Worm (Caenorhabditis elegans): ENCODE measurements around the gene R03G8.3.

- TF ChIP-seq ets-7 (tag; optimal IDR thresholded peaks at IDR 0.05): no peak
- no peak for TF ChIP-seq flt-1 (GFP tag; IDR thresholded peaks at IDR 0.05)
- TF ChIP-seq ama-1 (optimal IDR thresholded peaks at IDR 0.05): no peak
- TF ChIP-seq aly-1 (tag; optimal IDR thresholded peaks at IDR 0.05): no peak
- TF ChIP-seq B0310.2 (tag; optimal IDR thresholded peaks at IDR 0.05): no peak
Measured at ce11 chrX:13122191-13122590, 31.4 kb downstream of the R03G8.3 start, which contains the start of gene snx-17.
